Fruit fly (Drosophila melanogaster) whole organism, embryonic: ENCODE data around the gene CG42395.

Experiments used
- Bteb2 ChIP-seq: fragments of 200-800 bp; sonication (Bioruptor generic); optimal IDR thresholded peaks from 2 replicates; lab custom pipeline; 2016; ENCODE audit warnings: missing biosample characterization, missing genetic modification characterization
- CG11695 ChIP-seq: fragments of 200-800 bp; sonication (Bioruptor generic); IDR thresholded peaks from 3 replicates; pipeline ENCODE4 v1.3.6; 2022; ENCODE audit warnings: missing biosample characterization, missing genetic modification characterization
- CG12071 ChIP-seq: fragments of 200-800 bp; sonication (Bioruptor generic); optimal IDR thresholded peaks from 3 replicates; lab custom pipeline; 2018; ENCODE audit warnings: missing biosample characterization, mild to moderate bottlenecking, missing genetic modification characterization
- CG12219 ChIP-seq: fragments of 200-800 bp; sonication (Bioruptor generic); optimal IDR thresholded peaks from 3 replicates; lab custom pipeline; 2018; ENCODE audit warnings: missing biosample characterization, mild to moderate bottlenecking, missing genetic modification characterization
- CG12744 ChIP-seq: fragments of 200-800 bp; sonication (Bioruptor generic); optimal IDR thresholded peaks from 2 replicates; lab custom pipeline; 2016; ENCODE audit warnings: missing biosample characterization, missing genetic modification characterization
- CG13296 ChIP-seq: fragments of 200-800 bp; sonication (Bioruptor generic); optimal IDR thresholded peaks from 3 replicates; lab custom pipeline; 2018; ENCODE audit warnings: missing biosample characterization, mild to moderate bottlenecking, missing genetic modification characterization
- CG13894 ChIP-seq: fragments of 200-800 bp; sonication (Bioruptor generic); optimal IDR thresholded peaks from 3 replicates; lab custom pipeline; 2018; ENCODE audit warnings: missing biosample characterization, mild to moderate bottlenecking, missing genetic modification characterization, moderate library complexity
- CG14860 ChIP-seq: fragments of 200-800 bp; sonication (Bioruptor generic); IDR thresholded peaks from 3 replicates; pipeline ENCODE4 v1.3.6; 2022; ENCODE audit warnings: missing biosample characterization, missing genetic modification characterization; ENCODE audit not compliant: partially characterized antibody
- CG14965 ChIP-seq: fragments of 200-800 bp; sonication (Bioruptor generic); optimal IDR thresholded peaks from 2 replicates; lab custom pipeline; 2016; ENCODE audit warnings: missing biosample characterization, missing genetic modification characterization, borderline replicate concordance
- CG1647 ChIP-seq: fragments of 200-800 bp; sonication (Bioruptor generic); optimal IDR thresholded peaks from 3 replicates; lab custom pipeline; 2016; ENCODE audit warnings: missing biosample characterization, missing genetic modification characterization
- CG17186 ChIP-seq: fragments of 200-800 bp; sonication (Bioruptor generic); optimal IDR thresholded peaks from 3 replicates; lab custom pipeline; 2017; ENCODE audit warnings: missing biosample characterization, missing genetic modification reagents, missing genetic modification characterization
- CG2129 ChIP-seq: fragments of 200-800 bp; sonication (Bioruptor generic); IDR thresholded peaks from 2 replicates; pipeline ENCODE4 v1.3.6; 2022; ENCODE audit warnings: missing biosample characterization, missing genetic modification characterization; ENCODE audit not compliant: partially characterized antibody
- CG31365 ChIP-seq: fragments of 200-800 bp; sonication (Bioruptor generic); optimal IDR thresholded peaks from 2 replicates; lab custom pipeline; 2018; ENCODE audit warnings: missing biosample characterization, mild to moderate bottlenecking, missing genetic modification characterization
- CG4707 ChIP-seq: fragments of 200-800 bp; sonication (Bioruptor generic); optimal IDR thresholded peaks from 2 replicates; lab custom pipeline; 2018; ENCODE audit warnings: missing biosample characterization, mild to moderate bottlenecking, missing genetic modification characterization, moderate library complexity
- CG4854 ChIP-seq: fragments of 200-800 bp; sonication (Bioruptor generic); optimal IDR thresholded peaks from 2 replicates; lab custom pipeline; 2016; ENCODE audit warnings: missing biosample characterization, missing genetic modification characterization, inconsistent platforms
- CG5180 ChIP-seq: fragments of 200-800 bp; sonication (Bioruptor generic); optimal IDR thresholded peaks from 3 replicates; lab custom pipeline; 2017; ENCODE audit warnings: missing biosample characterization, missing genetic modification characterization, mild to moderate bottlenecking, moderate library complexity, missing genetic modification reagents
- CG9817 ChIP-seq: fragments of 200-800 bp; sonication (Bioruptor generic); optimal IDR thresholded peaks from 2 replicates; lab custom pipeline; 2018; ENCODE audit warnings: missing biosample characterization, mild to moderate bottlenecking, missing genetic modification characterization, moderate library complexity
- H15 ChIP-seq: fragments of 200-800 bp; sonication (Bioruptor generic); IDR thresholded peaks from 3 replicates; pipeline ENCODE4 v1.3.6; 2022; ENCODE audit warnings: missing biosample characterization, missing genetic modification characterization
- HHEX ChIP-seq: fragments of 200-800 bp; sonication (Bioruptor generic); optimal IDR thresholded peaks from 3 replicates; lab custom pipeline; 2017; ENCODE audit warnings: missing biosample characterization, mild to moderate bottlenecking, missing genetic modification characterization, missing genetic modification reagents
- Hey ChIP-seq: fragments of 200-800 bp; sonication (Bioruptor generic); optimal IDR thresholded peaks from 3 replicates; lab custom pipeline; 2018; ENCODE audit warnings: missing biosample characterization, mild to moderate bottlenecking, missing genetic modification characterization
- HmgD ChIP-seq: fragments of 200-800 bp; sonication (Bioruptor generic); optimal IDR thresholded peaks from 3 replicates; lab custom pipeline; 2016; ENCODE audit warnings: missing biosample characterization, missing genetic modification characterization
- NC2α ChIP-seq: fragments of 200-800 bp; sonication (Bioruptor generic); optimal IDR thresholded peaks from 2 replicates; lab custom pipeline; 2016; ENCODE audit warnings: missing biosample characterization, missing genetic modification characterization
- NK7.1 ChIP-seq: fragments of 200-800 bp; sonication (Bioruptor generic); optimal IDR thresholded peaks from 3 replicates; lab custom pipeline; 2016; ENCODE audit warnings: missing biosample characterization, missing genetic modification characterization
- Nf-YA ChIP-seq: fragments of 200-800 bp; sonication (Bioruptor generic); IDR thresholded peaks from 2 replicates; pipeline ENCODE4 v1.3.6; 2022; ENCODE audit warnings: missing biosample characterization, missing genetic modification characterization
- Tbp ChIP-seq: fragments of >200 bp; optimal IDR thresholded peaks from 2 replicates; lab custom pipeline; 2018; ENCODE audit warnings: missing biosample characterization, missing genetic modification characterization
- YL-1 ChIP-seq: fragments of 200-800 bp; sonication (Bioruptor generic); optimal IDR thresholded peaks from 3 replicates; lab custom pipeline; 2017; ENCODE audit warnings: missing biosample characterization, mild to moderate bottlenecking, missing genetic modification characterization
- corto ChIP-seq: fragments of 200-800 bp; sonication (Bioruptor generic); optimal IDR thresholded peaks from 2 replicates; lab custom pipeline; 2016; ENCODE audit warnings: missing biosample characterization, mild to moderate bottlenecking, missing genetic modification characterization, moderate library complexity
- croc ChIP-seq: fragments of 200-800 bp; sonication (Bioruptor generic); conservative IDR thresholded peaks from 3 replicates; pipeline ENCODE4 v1.3.6; 2022; ENCODE audit warnings: missing biosample characterization, missing genetic modification characterization
- crol ChIP-seq: fragments of 200-800 bp; sonication (Bioruptor generic); IDR thresholded peaks from 2 replicates; pipeline ENCODE4 v1.3.6; 2022; ENCODE audit warnings: missing biosample characterization, missing genetic modification characterization
- fd102C ChIP-seq: fragments of 200-800 bp; sonication (Bioruptor generic); optimal IDR thresholded peaks from 2 replicates; lab custom pipeline; 2018; ENCODE audit warnings: missing biosample characterization, mild to moderate bottlenecking, missing genetic modification characterization, moderate library complexity
- gem ChIP-seq: fragments of 200-800 bp; sonication (Bioruptor generic); optimal IDR thresholded peaks from 2 replicates; lab custom pipeline; 2019; ENCODE audit warnings: missing biosample characterization, mild to moderate bottlenecking, missing genetic modification characterization, moderate library complexity
- inv ChIP-seq: fragments of 200-800 bp; sonication (Bioruptor generic); IDR thresholded peaks from 2 replicates; pipeline ENCODE4 v1.3.6; 2022; ENCODE audit warnings: missing biosample characterization, missing genetic modification characterization; ENCODE audit not compliant: partially characterized antibody
- knrl ChIP-seq: fragments of 200-800 bp; sonication (Bioruptor generic); IDR thresholded peaks from 3 replicates; pipeline ENCODE4 v1.3.6; 2022; ENCODE audit warnings: missing biosample characterization, missing genetic modification characterization; ENCODE audit not compliant: partially characterized antibody
- lab ChIP-seq: fragments of 200-800 bp; sonication (Bioruptor generic); optimal IDR thresholded peaks from 3 replicates; lab custom pipeline; 2017; ENCODE audit warnings: missing biosample characterization, missing genetic modification characterization, mild to moderate bottlenecking, moderate library complexity, missing genetic modification reagents
- luna ChIP-seq: fragments of 200-800 bp; sonication (Bioruptor generic); optimal IDR thresholded peaks from 2 replicates; lab custom pipeline; 2016; ENCODE audit warnings: missing biosample characterization, missing genetic modification characterization
- oc ChIP-seq: fragments of 200-800 bp; sonication (Bioruptor generic); optimal IDR thresholded peaks from 2 replicates; lab custom pipeline; 2018; ENCODE audit warnings: missing biosample characterization, mild to moderate bottlenecking, missing genetic modification characterization, moderate library complexity
- pum ChIP-seq: fragments of 200-800 bp; sonication (Bioruptor generic); optimal IDR thresholded peaks from 2 replicates; lab custom pipeline; 2016; ENCODE audit warnings: missing biosample characterization, missing genetic modification characterization
- seq ChIP-seq: fragments of 200-800 bp; sonication (Bioruptor generic); IDR thresholded peaks from 2 replicates; pipeline ENCODE4 v1.3.6; 2022; ENCODE audit warnings: missing biosample characterization, missing genetic modification characterization
- sima ChIP-seq: fragments of 200-800 bp; sonication (Bioruptor generic); optimal IDR thresholded peaks from 2 replicates; lab custom pipeline; 2016; ENCODE audit warnings: missing biosample characterization, missing genetic modification characterization
- slou ChIP-seq: fragments of 200-800 bp; sonication (Bioruptor generic); optimal IDR thresholded peaks from 3 replicates; lab custom pipeline; 2016; ENCODE audit warnings: missing biosample characterization, missing genetic modification characterization
- ssp ChIP-seq: fragments of 200-800 bp; sonication (Bioruptor generic); IDR thresholded peaks from 2 replicates; pipeline ENCODE4 v1.3.6; 2022; ENCODE audit warnings: missing biosample characterization, missing genetic modification characterization
- stc ChIP-seq: fragments of 200-800 bp; sonication (Bioruptor generic); IDR thresholded peaks from 2 replicates; pipeline ENCODE4 v1.3.6; 2022; ENCODE audit warnings: missing biosample characterization, missing genetic modification characterization
- stwl ChIP-seq: fragments of 200-800 bp; sonication (Bioruptor generic); optimal IDR thresholded peaks from 3 replicates; lab custom pipeline; 2018; ENCODE audit warnings: missing biosample characterization, mild to moderate bottlenecking, missing genetic modification characterization, moderate library complexity
- trh ChIP-seq: fragments of 200-800 bp; sonication (Bioruptor generic); optimal IDR thresholded peaks from 2 replicates; lab custom pipeline; 2016; ENCODE audit warnings: missing biosample characterization, missing genetic modification characterization
- unpg ChIP-seq: fragments of 200-800 bp; sonication (Bioruptor generic); optimal IDR thresholded peaks from 3 replicates; lab custom pipeline; 2018; ENCODE audit warnings: missing biosample characterization, mild to moderate bottlenecking, missing genetic modification characterization, moderate library complexity
- wor ChIP-seq: fragments of 200-800 bp; sonication (Bioruptor generic); IDR thresholded peaks from 2 replicates; pipeline ENCODE4 v1.3.6; 2022; ENCODE audit warnings: missing biosample characterization, missing genetic modification characterization
- zen2 ChIP-seq: fragments of 200-800 bp; sonication (Bioruptor generic); IDR thresholded peaks from 3 replicates; pipeline ENCODE4 v1.3.6; 2022; ENCODE audit warnings: missing biosample characterization, missing genetic modification characterization; ENCODE audit not compliant: partially characterized antibody

The CG42395 gene

DNA sequence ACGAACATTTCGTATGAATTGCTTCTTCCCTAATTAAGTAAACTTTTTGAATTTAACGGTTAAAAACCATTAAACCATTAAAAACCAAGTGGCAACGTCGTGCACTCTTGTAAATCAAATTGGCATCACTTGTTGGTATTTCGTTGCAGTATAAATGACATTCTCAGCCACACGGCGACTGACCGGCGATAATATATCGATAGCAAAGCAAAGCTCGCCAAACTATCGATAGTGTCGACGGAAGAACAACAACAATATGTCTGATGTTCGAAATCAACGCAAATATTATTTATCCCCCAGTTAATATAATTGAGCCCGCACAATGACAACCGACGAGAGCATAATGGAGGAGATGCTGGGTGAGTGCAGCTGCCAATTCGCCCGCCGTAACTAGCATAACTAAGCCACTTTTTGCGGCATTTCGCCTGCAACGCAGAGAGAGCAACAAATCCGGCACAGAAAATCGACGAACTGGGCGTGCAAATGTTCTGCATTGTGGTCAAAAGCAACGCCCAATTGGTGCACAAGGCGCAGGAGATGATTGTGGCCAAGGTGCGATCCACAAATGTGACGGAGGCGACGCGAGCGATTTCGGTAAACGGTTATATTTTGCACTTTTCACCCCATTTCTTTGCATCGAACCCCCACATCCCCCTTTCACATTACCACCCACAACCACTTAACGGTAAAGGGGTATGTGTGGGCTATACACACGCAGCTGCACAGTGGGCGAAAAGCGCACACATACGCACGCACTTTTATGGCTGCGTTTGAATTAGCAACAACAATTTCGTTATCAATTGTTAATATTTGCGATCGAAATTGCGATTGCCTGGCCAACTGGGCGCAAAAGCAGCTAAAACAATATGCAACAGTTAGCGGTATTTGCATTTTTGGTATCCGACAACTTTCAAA, 25.0 kb upstream of the CG42395 start, which contains the start of gene Gga (continued):
- no peak for TF ChIP-seq CG31365 (tag; lab: Kevin White, UChicago)
- TF ChIP-seq gem (tag; lab: Kevin White, UChicago), result no peak
- peak; percentile 75 for TF ChIP-seq stwl
- no peak for TF ChIP-seq Bteb2
- no peak for TF ChIP-seq trh (GFP tag; lab: Kevin White, UChicago)
- TF ChIP-seq CG14860, result peak; percentile 79
- TF ChIP-seq unpg (GFP tag; lab: Kevin White, UChicago), result no peak
- no peak for TF ChIP-seq CG13296 (GFP tag; lab: Kevin White, UChicago)
- TF ChIP-seq inv (GFP tag; lab: Robert Waterston, UW), result peak; percentile 81
- TF ChIP-seq sima (GFP tag; lab: Kevin White, UChicago), result no peak
- no peak for TF ChIP-seq CG9817
- no peak for TF ChIP-seq seq (GFP tag; lab: Robert Waterston, UW)
- no peak for TF ChIP-seq H15 (GFP tag; lab: Robert Waterston, UW)
- no peak for TF ChIP-seq pum (GFP tag; lab: Kevin White, UChicago)
- peak; percentile 78 for TF ChIP-seq Hey (tag; lab: Kevin White, UChicago)
- TF ChIP-seq CG17186 (GFP tag; lab: Kevin White, UChicago), result no peak
- TF ChIP-seq crol (GFP tag; lab: Robert Waterston, UW), result peak; percentile 88
- peak; percentile 67; the same call in 1 of the 2 replicates for TF ChIP-seq CG2129 (GFP tag; lab: Robert Waterston, UW)
- TF ChIP-seq NK7.1 (GFP tag; lab: Kevin White, UChicago), result no peak
- peak; percentile 84 for TF ChIP-seq knrl
- TF ChIP-seq lab (GFP tag; lab: Kevin White, UChicago), result no peak
- TF ChIP-seq CG13894 (tag; lab: Kevin White, UChicago), result peak; percentile 10
- peak; percentile 86 for TF ChIP-seq zen2

DNA sequence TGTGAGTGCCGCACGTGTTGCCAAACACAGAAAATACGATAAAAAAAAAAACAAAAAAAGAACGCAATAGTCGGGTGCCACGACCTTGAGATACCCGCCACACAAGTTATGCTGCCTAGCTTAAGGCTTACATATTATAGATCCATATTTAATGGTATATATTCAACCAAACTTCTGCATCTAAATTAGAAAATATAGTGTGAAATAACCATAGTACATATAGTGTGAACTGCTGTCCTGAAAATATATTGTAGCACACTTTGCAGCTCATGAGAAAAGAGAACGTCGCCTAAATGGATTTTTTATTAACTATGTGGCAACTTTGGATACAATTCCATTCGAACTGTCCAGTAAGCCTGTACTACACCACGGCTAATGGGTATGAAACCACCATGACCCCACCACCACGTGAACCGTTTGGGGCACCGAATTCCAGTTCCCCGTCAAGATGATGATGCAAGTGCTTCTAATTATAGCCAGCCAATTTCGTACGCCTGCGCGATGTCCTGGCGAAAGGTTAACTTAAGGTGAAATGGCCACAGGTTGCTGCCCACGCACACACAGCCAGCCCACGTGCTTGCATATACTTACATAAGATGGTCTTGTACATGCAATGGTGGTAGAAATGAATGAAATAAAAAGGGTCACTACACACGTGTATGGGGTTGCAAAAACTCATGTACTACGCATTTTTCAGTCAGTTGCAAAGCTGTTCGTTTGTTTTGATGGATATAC, 24.2 kb upstream of the CG42395 start:
- TF ChIP-seq CG14965, result no peak
- peak; percentile 72 for TF ChIP-seq slou (GFP tag; lab: Kevin White, UChicago)
- TF ChIP-seq CG1647 (GFP tag; lab: Kevin White, UChicago), result peak; percentile 57
- TF ChIP-seq CG4854, result peak; percentile 49
- peak; percentile 18 for TF ChIP-seq CG4707
- TF ChIP-seq fd102C (GFP tag; lab: Kevin White, UChicago), result no peak
- peak; percentile 4 for TF ChIP-seq YL-1 (GFP tag; lab: Kevin White, UChicago)
- peak; percentile 77 for TF ChIP-seq CG12744 (GFP tag; lab: Kevin White, UChicago)
- peak; percentile 50; the same call in 2 of the 3 replicates for TF ChIP-seq croc (GFP tag; lab: Robert Waterston, UW)
- peak; percentile 44 for TF ChIP-seq CG12071 (GFP tag; lab: Kevin White, UChicago)
- TF ChIP-seq HmgD (GFP tag; lab: Kevin White, UChicago), result peak; percentile 15
- peak; percentile 38 for TF ChIP-seq NC2α (GFP tag; lab: Kevin White, UChicago)
- TF ChIP-seq CG11695 (GFP tag; lab: Robert Waterston, UW), result peak; percentile 65; the same call in 2 of the 3 replicates
- TF ChIP-seq luna, result peak; percentile 32
- TF ChIP-seq CG12219, result peak; percentile 63
- TF ChIP-seq Tbp (GFP tag; lab: Kevin White, UChicago), result no peak
- peak; percentile 58 for TF ChIP-seq ssp (GFP tag; lab: Robert Waterston, UW)
- TF ChIP-seq corto (GFP tag; lab: Kevin White, UChicago), result no peak
- TF ChIP-seq HHEX (GFP tag; lab: Kevin White, UChicago), result peak; percentile 74
- peak; percentile 59 for TF ChIP-seq wor (GFP tag; lab: Robert Waterston, UW)
- TF ChIP-seq oc, result peak; percentile 11
- peak; percentile 53 for TF ChIP-seq CG5180 (GFP tag; lab: Kevin White, UChicago)
- TF ChIP-seq stc, result peak; percentile 70
- no peak for TF ChIP-seq Nf-YA (GFP tag; lab: Robert Waterston, UW)
